Fruit fly (Drosophila melanogaster): ENCODE results near the gene CG4995.
A peak's percentile ranks its signal among the peaks of the same experiment; 100 is the strongest.

CG4995 gene

DNA sequence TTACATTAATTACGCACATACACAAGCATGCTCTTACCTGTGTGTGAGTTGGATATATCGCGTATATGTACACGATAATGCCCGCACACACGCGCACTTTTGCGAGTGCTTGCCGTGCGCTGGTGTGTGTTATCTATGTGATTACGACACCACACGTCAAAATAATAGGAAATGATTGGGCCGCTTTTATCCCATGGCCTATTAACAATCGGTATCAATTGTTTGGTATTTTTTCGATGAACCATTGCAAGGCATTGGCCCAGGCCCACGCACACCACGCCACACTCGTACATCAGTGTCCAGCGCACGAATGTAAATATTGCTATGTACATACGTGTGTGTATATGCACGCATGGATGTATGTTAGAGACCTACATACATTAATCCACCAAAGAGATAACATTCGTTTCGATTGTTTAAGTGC, 12.6 kb downstream of the CG4995 start (continued):
- TF ChIP-seq CG14014 (GFP tag; IDR thresholded peaks at IDR 0.05), result peak; percentile 56; the same call in 1 of the 2 replicates
- TF ChIP-seq ems (GFP tag; optimal IDR thresholded peaks at IDR 0.05), result peak; percentile 52
- TF ChIP-seq Ada2b (GFP tag; IDR thresholded peaks at IDR 0.05), result no peak
- no peak for TF ChIP-seq klu (GFP tag; IDR thresholded peaks at IDR 0.05)
- TF ChIP-seq CG8765 (GFP tag; IDR thresholded peaks at IDR 0.05), result no peak
- no peak for TF ChIP-seq Sox102F (GFP tag; optimal IDR thresholded peaks at IDR 0.05)
- no peak for TF ChIP-seq Ets97D (GFP tag; optimal IDR thresholded peaks at IDR 0.05)
- peak in 1 of 2 experiments; percentile 51 for TF ChIP-seq Hr78 (GFP tag; optimal IDR thresholded peaks at IDR 0.05)
- TF ChIP-seq Pdp1 (GFP tag; optimal IDR thresholded peaks at IDR 0.05), result peak; percentile 38 to 97
- TF ChIP-seq peb (GFP tag; IDR thresholded peaks at IDR 0.05), result no peak
- TF ChIP-seq psq (GFP tag; optimal IDR thresholded peaks at IDR 0.05), result no peak
- TF ChIP-seq CG17328 (GFP tag; IDR thresholded peaks at IDR 0.05), result peak; percentile 53
- TF ChIP-seq Dp (GFP tag; optimal IDR thresholded peaks at IDR 0.05), result no peak
- TF ChIP-seq Gug (GFP tag; IDR thresholded peaks at IDR 0.05), result no peak
- TF ChIP-seq Fer2 (tag; optimal IDR thresholded peaks at IDR 0.05), result peak; percentile 38
- TF ChIP-seq so (GFP tag; IDR thresholded peaks at IDR 0.05), result no peak; the same call in 1 of the 3 replicates
- TF ChIP-seq bbx (GFP tag; IDR thresholded peaks at IDR 0.05; ENCODE audit: partially characterized antibody), result peak; percentile 51
- TF ChIP-seq Dbx (GFP tag; IDR thresholded peaks at IDR 0.05), result peak; percentile 81; the same call in 2 of the 3 replicates
- TF ChIP-seq CG2116 (GFP tag; optimal IDR thresholded peaks at IDR 0.05), result no peak
- TF ChIP-seq ro (GFP tag; IDR thresholded peaks at IDR 0.05), result no peak
- no peak for TF ChIP-seq CG9817 (tag; optimal IDR thresholded peaks at IDR 0.05)
- TF ChIP-seq Aef1 (GFP tag; IDR thresholded peaks at IDR 0.05), result no peak
- TF ChIP-seq ATbp (GFP tag; optimal IDR thresholded peaks at IDR 0.05), result peak; percentile 73
- peak; percentile 69 for TF ChIP-seq CG2120 (GFP tag; optimal IDR thresholded peaks at IDR 0.05)
- TF ChIP-seq yki (optimal IDR thresholded peaks at IDR 0.05), result no peak
- TF ChIP-seq pan (optimal IDR thresholded peaks at IDR 0.05), result no peak
- no peak for TF ChIP-seq pan (GFP tag; optimal IDR thresholded peaks at IDR 0.05 in 1 of 2, IDR thresholded peaks at IDR 0.05 in 1 of 2)
- no peak for TF ChIP-seq CG12744 (GFP tag; optimal IDR thresholded peaks at IDR 0.05)
- TF ChIP-seq CG7928 (GFP tag; optimal IDR thresholded peaks at IDR 0.05), result no peak
- TF ChIP-seq D (optimal IDR thresholded peaks at IDR 0.05), result peak; percentile 92
- TF ChIP-seq D (GFP tag; optimal IDR thresholded peaks at IDR 0.05), result peak; percentile 31
- no peak for TF ChIP-seq CG31224 (GFP tag; IDR thresholded peaks at IDR 0.05)
- TF ChIP-seq Lpt (GFP tag; optimal IDR thresholded peaks at IDR 0.05), result no peak
- peak; percentile 43 for TF ChIP-seq CG12236 (GFP tag; optimal IDR thresholded peaks at IDR 0.05)
- TF ChIP-seq Tbp (GFP tag; optimal IDR thresholded peaks at IDR 0.05), result no peak
- TF ChIP-seq trh (GFP tag; optimal IDR thresholded peaks at IDR 0.05), result no peak
- peak; percentile 36 for TF ChIP-seq Bteb2 (GFP tag; optimal IDR thresholded peaks at IDR 0.05)
- peak; percentile 41 for TF ChIP-seq maf-S (GFP tag; optimal IDR thresholded peaks at IDR 0.05)
- TF ChIP-seq pum (GFP tag; optimal IDR thresholded peaks at IDR 0.05), result no peak
- TF ChIP-seq Rx (GFP tag; IDR thresholded peaks at IDR 0.05), result no peak
- TF ChIP-seq CkIIα-i1 (GFP tag; IDR thresholded peaks at IDR 0.05), result no peak
- peak; percentile 28 for TF ChIP-seq CG10274 (GFP tag; optimal IDR thresholded peaks at IDR 0.05)
- TF ChIP-seq CG5953 (GFP tag; IDR thresholded peaks at IDR 0.05), result 0 out of 2 replicates have a peak, but pooled peaks have one; percentile 19
- no peak for TF ChIP-seq CG14050 (GFP tag; IDR thresholded peaks at IDR 0.05)
- TF ChIP-seq CG15601 (tag; optimal IDR thresholded peaks at IDR 0.05), result peak; percentile 77
- no peak for TF ChIP-seq CG5245 (GFP tag; optimal IDR thresholded peaks at IDR 0.05)
- TF ChIP-seq Dll (GFP tag; IDR thresholded peaks at IDR 0.05; ENCODE audit: partially characterized antibody), result peak; percentile 63
- no peak for TF ChIP-seq phol (tag; optimal IDR thresholded peaks at IDR 0.05)
- no peak for TF ChIP-seq CG3726 (GFP tag; IDR thresholded peaks at IDR 0.05)
- TF ChIP-seq en (GFP tag; optimal IDR thresholded peaks at IDR 0.05), result no peak
- peak; percentile 90 for TF ChIP-seq kay (GFP tag; optimal IDR thresholded peaks at IDR 0.05)
- TF ChIP-seq CG9437 (GFP tag; optimal IDR thresholded peaks at IDR 0.05), result no peak
- TF ChIP-seq danr (GFP tag; IDR thresholded peaks at IDR 0.05), result no peak
